Worm (Caenorhabditis elegans) whole organism, L4 larva: Measurements from ENCODE around the gene T22D1.3.

ENCODE experiments used
- F37D6.2 ChIP-seq: sonication (generic microtip); optimal IDR thresholded peaks from 2 replicates; lab custom pipeline; 2016; ENCODE audit warnings: mild to moderate bottlenecking, missing genetic modification characterization, missing compliant biosample characterization
- R02D3.7 ChIP-seq: fragments of 150-350 bp; sonication (generic microtip); optimal IDR thresholded peaks from 3 replicates; lab custom pipeline; 2014; ENCODE audit warnings: missing biosample characterization, missing genetic modification characterization
- Y5F2A.4 ChIP-seq: fragments of 200-800 bp; sonication (Bioruptor generic); optimal IDR thresholded peaks from 2 replicates; lab custom pipeline; 2018; ENCODE audit warnings: mild to moderate bottlenecking, missing genetic modification characterization, missing compliant biosample characterization
- Y75B8A.6 ChIP-seq: fragments of 200-800 bp; sonication (Bioruptor generic); IDR thresholded peaks from 2 replicates; pipeline ENCODE4 v1.3.6; 2022; ENCODE audit warnings: missing genetic modification reagents, missing genetic modification characterization, missing compliant biosample characterization
- ZK337.2 ChIP-seq: fragments of 200-800 bp; sonication (Bioruptor generic); IDR thresholded peaks from 2 replicates; pipeline ENCODE4 v1.3.6; 2022; ENCODE audit warnings: missing genetic modification reagents, missing genetic modification characterization, missing compliant biosample characterization
- aha-1 ChIP-seq: fragments of 150-350 bp; peaks from one replicate; lab custom pipeline; 2014; ENCODE audit warnings: missing biosample characterization, missing genetic modification characterization
- ama-1 ChIP-seq: fragments of 150-350 bp; optimal IDR thresholded peaks from 2 replicates; lab custom pipeline; 2014; ENCODE audit warnings: inconsistent platforms, mixed read lengths
- arid-1 ChIP-seq: fragments of 200-800 bp; sonication (Bioruptor generic); conservative IDR thresholded peaks from 2 replicates; pipeline ENCODE4 v1.3.6; 2022; ENCODE audit warnings: missing genetic modification reagents, missing genetic modification characterization, missing compliant biosample characterization
- ceh-20 ChIP-seq: fragments of 200-800 bp; sonication (Bioruptor generic); IDR thresholded peaks from 2 replicates; pipeline ENCODE4 v1.3.6; 2022; ENCODE audit warnings: missing genetic modification reagents, missing genetic modification characterization, missing compliant biosample characterization
- ceh-32 ChIP-seq: sonication (generic microtip); optimal IDR thresholded peaks from 2 replicates; lab custom pipeline; 2016; ENCODE audit warnings: mild to moderate bottlenecking, missing genetic modification characterization, missing compliant biosample characterization; ENCODE audit not compliant: poor library complexity
- ceh-44 ChIP-seq: fragments of 200-800 bp; sonication (Bioruptor generic); IDR thresholded peaks from 2 replicates; pipeline ENCODE4 v1.3.6; 2022; ENCODE audit warnings: missing genetic modification reagents, missing genetic modification characterization, missing compliant biosample characterization
- ceh-82 ChIP-seq: sonication (generic microtip); optimal IDR thresholded peaks from 2 replicates; lab custom pipeline; 2017; ENCODE audit warnings: missing biosample characterization, missing genetic modification characterization
- ctbp-1 ChIP-seq: fragments of 200-800 bp; sonication (Bioruptor generic); IDR thresholded peaks from 2 replicates; pipeline ENCODE4 v1.3.6; 2022; ENCODE audit warnings: missing genetic modification reagents, missing genetic modification characterization, missing compliant biosample characterization
- daf-16 ChIP-seq, 3 experiments: sonication (generic microtip); optimal IDR thresholded peaks; 2 replicates each; lab custom pipeline; 2016 to 2017; ENCODE audit warnings: missing genetic modification characterization in 3 of 3, missing genetic modification reagents in 3 of 3, mild to moderate bottlenecking in 2 of 3, missing compliant biosample characterization in 2 of 3, missing biosample characterization in 1 of 3, moderate library complexity in 1 of 3
- dmd-6 ChIP-seq: fragments of 200-800 bp; sonication (Bioruptor generic); IDR thresholded peaks from 2 replicates; pipeline ENCODE4 v1.3.6; 2022; ENCODE audit warnings: missing genetic modification reagents, missing genetic modification characterization, missing compliant biosample characterization
- dmd-8 ChIP-seq: fragments of 200-800 bp; sonication (Bioruptor generic); IDR thresholded peaks from 2 replicates; pipeline ENCODE4 v1.3.6; 2022; ENCODE audit warnings: missing genetic modification characterization, missing compliant biosample characterization
- dmd-9 ChIP-seq: fragments of 200-800 bp; sonication (Bioruptor generic); IDR thresholded peaks from 2 replicates; pipeline ENCODE4 v1.3.6; 2022; ENCODE audit warnings: missing genetic modification reagents, missing genetic modification characterization, missing compliant biosample characterization
- dve-1 ChIP-seq: sonication (generic microtip); optimal IDR thresholded peaks from 2 replicates; lab custom pipeline; 2017; ENCODE audit warnings: antibody characterized with exemption, mild to moderate bottlenecking, missing genetic modification characterization, missing compliant biosample characterization; ENCODE audit not compliant: insufficient read depth
- egl-43 ChIP-seq: fragments of 200-800 bp; sonication (Bioruptor generic); IDR thresholded peaks from 2 replicates; pipeline ENCODE4 v1.3.6; 2022; ENCODE audit warnings: missing genetic modification reagents, missing genetic modification characterization, missing compliant biosample characterization
- fkh-10 ChIP-seq: fragments of 150-350 bp; optimal IDR thresholded peaks from 2 replicates; lab custom pipeline; 2014; ENCODE audit warnings: missing biosample characterization, missing genetic modification reagents, missing genetic modification characterization
- fos-1 ChIP-seq: fragments of 150-350 bp; optimal IDR thresholded peaks from 2 replicates; lab custom pipeline; 2014; ENCODE audit warnings: missing biosample characterization, missing genetic modification characterization
- hif-1 ChIP-seq, 2 experiments: sonication (generic microtip); optimal IDR thresholded peaks; 2 replicates each; lab custom pipeline; 2016 to 2017; ENCODE audit warnings: missing compliant biosample characterization in 2 of 2, missing genetic modification characterization in 2 of 2, missing genetic modification reagents in 2 of 2, missing genotype in 2 of 2, mild to moderate bottlenecking in 1 of 2
- hlh-11 ChIP-seq: fragments of 200-800 bp; sonication (Bioruptor generic); optimal IDR thresholded peaks from 2 replicates; lab custom pipeline; 2018; ENCODE audit warnings: mild to moderate bottlenecking, missing genetic modification characterization, missing compliant biosample characterization
- hlh-30 ChIP-seq: sonication (generic microtip); optimal IDR thresholded peaks from 2 replicates; lab custom pipeline; 2017; ENCODE audit warnings: antibody characterized with exemption, mild to moderate bottlenecking, missing genetic modification characterization, missing compliant biosample characterization; ENCODE audit not compliant: insufficient read depth
- hmg-1.1 ChIP-seq: fragments of 200-800 bp; sonication (Bioruptor generic); IDR thresholded peaks from 2 replicates; pipeline ENCODE4 v1.3.6; 2022; ENCODE audit warnings: missing genetic modification reagents, missing genetic modification characterization, missing compliant biosample characterization
- jun-1 ChIP-seq: fragments of 150-350 bp; optimal IDR thresholded peaks from 2 replicates; lab custom pipeline; 2014; ENCODE audit warnings: missing biosample characterization, missing genetic modification reagents, missing genetic modification characterization
- lin-38 ChIP-seq: fragments of 200-800 bp; sonication (Bioruptor generic); IDR thresholded peaks from 2 replicates; pipeline ENCODE4 v1.3.6; 2022; ENCODE audit warnings: missing genetic modification reagents, missing genetic modification characterization, missing compliant biosample characterization
- lsy-2 ChIP-seq, 2 experiments: fragments of 150-350 bp in 1 of 2; sonication (generic microtip) in 1 of 2; optimal IDR thresholded peaks; 2 replicates each; lab custom pipeline; 2014 to 2017; ENCODE audit warnings: missing biosample characterization in 2 of 2, missing genetic modification characterization in 2 of 2
- madf-5 ChIP-seq, 2 experiments: fragments of 200-800 bp; sonication (Bioruptor generic); IDR thresholded peaks; 2 replicates each; pipeline ENCODE4 v1.3.6; 2022; ENCODE audit warnings: missing compliant biosample characterization in 2 of 2, missing genetic modification characterization in 2 of 2
- madf-9 ChIP-seq: fragments of 200-800 bp; sonication (Bioruptor generic); conservative IDR thresholded peaks from 2 replicates; pipeline ENCODE4 v1.3.6; 2022; ENCODE audit warnings: missing genetic modification reagents, missing genetic modification characterization, missing compliant biosample characterization
- mdl-1 ChIP-seq, 2 experiments: fragments of 150-350 bp in 1 of 2; sonication (generic microtip) in 1 of 2; optimal IDR thresholded peaks; 2 replicates each; lab custom pipeline; 2014 to 2017; ENCODE audit warnings: missing biosample characterization in 2 of 2, missing genetic modification characterization in 2 of 2
- mdt-29 ChIP-seq: fragments of 200-800 bp; sonication (Bioruptor generic); IDR thresholded peaks from 2 replicates; pipeline ENCODE4 v1.3.6; 2022; ENCODE audit warnings: missing genetic modification reagents, missing genetic modification characterization, missing compliant biosample characterization
- mep-1 ChIP-seq: fragments of 150-350 bp; sonication (generic microtip); optimal IDR thresholded peaks from 3 replicates; lab custom pipeline; 2014; ENCODE audit warnings: missing biosample characterization, missing genetic modification characterization
- mes-2 ChIP-seq: sonication (generic microtip); optimal IDR thresholded peaks from 2 replicates; lab custom pipeline; 2016; ENCODE audit warnings: missing genotype, mild to moderate bottlenecking, missing genetic modification characterization, missing compliant biosample characterization; ENCODE audit not compliant: poor library complexity, severe bottlenecking
- mxl-2 ChIP-seq: fragments of 200-800 bp; sonication (Bioruptor generic); conservative IDR thresholded peaks from 2 replicates; pipeline ENCODE4 v1.3.6; 2022; ENCODE audit warnings: missing genetic modification reagents, missing genetic modification characterization, missing compliant biosample characterization
- mxl-3 ChIP-seq: fragments of 200-800 bp; sonication (Bioruptor generic); optimal IDR thresholded peaks from 2 replicates; lab custom pipeline; 2018; ENCODE audit warnings: mild to moderate bottlenecking, missing genetic modification characterization, missing compliant biosample characterization
- nhr-10 ChIP-seq: fragments of 150-350 bp; optimal IDR thresholded peaks from 2 replicates; lab custom pipeline; 2014; ENCODE audit warnings: missing biosample characterization, missing genetic modification characterization
- nhr-11 ChIP-seq: fragments of 150-350 bp; optimal IDR thresholded peaks from 2 replicates; lab custom pipeline; 2014; ENCODE audit warnings: missing biosample characterization, missing genetic modification characterization
- nhr-28 ChIP-seq: fragments of 150-350 bp; optimal IDR thresholded peaks from 2 replicates; lab custom pipeline; 2014; ENCODE audit warnings: missing biosample characterization, missing genetic modification characterization
- nhr-41 ChIP-seq: fragments of 200-800 bp; sonication (Bioruptor generic); IDR thresholded peaks from 2 replicates; pipeline ENCODE4 v1.3.6; 2022; ENCODE audit warnings: missing genetic modification reagents, missing genetic modification characterization, missing compliant biosample characterization
- nhr-48 ChIP-seq: sonication (generic microtip); optimal IDR thresholded peaks from 2 replicates; lab custom pipeline; 2016; ENCODE audit warnings: mild to moderate bottlenecking, missing genetic modification characterization, missing compliant biosample characterization
- pha-4 ChIP-seq, 2 experiments: fragments of 150-350 bp in 1 of 2; fragments of 200-800 bp in 1 of 2; sonication (Bioruptor generic) in 1 of 2; IDR thresholded peaks in 1 of 2; optimal IDR thresholded peaks in 1 of 2; 2 replicates each; pipeline versions ENCODE4 v1.3.6 to Lab custom; 2014 to 2022; ENCODE audit warnings: missing genetic modification characterization in 2 of 2, missing genetic modification reagents in 2 of 2, missing biosample characterization in 1 of 2, missing compliant biosample characterization in 1 of 2
- rbr-2 ChIP-seq: sonication (generic microtip); optimal IDR thresholded peaks from 2 replicates; lab custom pipeline; 2016; ENCODE audit warnings: missing genotype, missing genetic modification characterization, missing compliant biosample characterization
- spr-1 ChIP-seq: sonication (generic microtip); optimal IDR thresholded peaks from 2 replicates; lab custom pipeline; 2016; ENCODE audit warnings: mild to moderate bottlenecking, missing genetic modification characterization, missing compliant biosample characterization
- unc-62 ChIP-seq, 3 experiments: fragments of 150-350 bp in 1 of 3; sonication (generic microtip); optimal IDR thresholded peaks in 2 of 3; peaks in 1 of 3; 1 replicate in 1 of 3; 2 replicates in 2 of 3; lab custom pipeline; 2014 to 2017; ENCODE audit warnings: missing biosample characterization in 3 of 3, missing genetic modification characterization in 3 of 3, missing genetic modification reagents in 3 of 3, missing genotype in 1 of 3
- zip-11 ChIP-seq: fragments of 200-800 bp; sonication (Bioruptor generic); IDR thresholded peaks from 2 replicates; pipeline ENCODE4 v1.3.6; 2022; ENCODE audit warnings: missing genetic modification characterization, missing compliant biosample characterization
- ztf-11 ChIP-seq: fragments of 150-350 bp; optimal IDR thresholded peaks from 2 replicates; lab custom pipeline; 2014; ENCODE audit warnings: missing biosample characterization, missing genetic modification characterization

The T22D1.3 gene

DNA sequence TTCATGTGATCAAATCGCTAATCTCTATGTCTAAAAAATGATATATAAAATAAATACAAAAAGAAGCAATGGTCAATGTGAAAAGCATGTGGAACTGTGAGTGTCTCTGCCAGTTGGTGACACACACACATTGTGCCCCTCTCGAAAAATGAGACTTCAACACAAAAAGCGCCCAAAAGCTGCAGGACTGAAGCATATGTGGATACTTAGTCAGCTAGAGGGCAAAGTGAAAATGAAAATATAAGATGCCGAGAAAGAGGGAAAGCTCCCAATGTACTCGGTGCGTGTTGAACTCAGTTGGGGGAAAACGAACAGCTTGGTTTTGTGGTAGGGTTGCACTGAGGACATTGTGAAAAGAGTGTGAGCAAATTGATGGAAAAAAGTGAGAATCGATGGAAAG is 32.2 kb upstream of the T22D1.3 start:
- no peak for TF ChIP-seq mxl-3 (GFP tag; lab: Kevin White, UChicago)
- no peak for TF ChIP-seq dmd-8 (GFP tag; lab: Robert Waterston, UW)
- TF ChIP-seq hlh-11 (tag; lab: Kevin White, UChicago) = peak; percentile 85
- TF ChIP-seq lin-38 = 0 out of 2 replicates have a peak, but pooled peaks have one; percentile 10
- peak; percentile 49 to 73 for TF ChIP-seq lsy-2 (tag; optimal IDR thresholded peaks at IDR 0.05; lab: Kevin White, UChicago)
- peak; percentile 12 for TF ChIP-seq dve-1 (tag; lab: Kevin White, UChicago)
- no peak for TF ChIP-seq R02D3.7 (tag; lab: Kevin White, UChicago)
- peak; percentile 14 for TF ChIP-seq fkh-10 (GFP tag; lab: Kevin White, UChicago)
- TF ChIP-seq ceh-20 (GFP tag; lab: Robert Waterston, UW) = 0 out of 2 replicates have a peak, but pooled peaks have one; percentile 63
- no peak for TF ChIP-seq ceh-44 (GFP tag; lab: Robert Waterston, UW)
- peak in 1 of 2 experiments; percentile 53 for TF ChIP-seq mdl-1 (tag; optimal IDR thresholded peaks at IDR 0.05; lab: Kevin White, UChicago)
- peak in 1 of 2 experiments; percentile 60 for TF ChIP-seq hif-1 (tag; optimal IDR thresholded peaks at IDR 0.05; lab: Kevin White, UChicago)
- peak; percentile 7; the same call in 1 of the 2 replicates for TF ChIP-seq pha-4 (GFP tag; IDR thresholded peaks at IDR 0.05; lab: Robert Waterston, UW)
- peak; percentile 38 for TF ChIP-seq pha-4 (tag; optimal IDR thresholded peaks at IDR 0.05; lab: Kevin White, UChicago)
- TF ChIP-seq mep-1 (tag; lab: Kevin White, UChicago) = peak; percentile 69
- no peak for TF ChIP-seq egl-43 (GFP tag; lab: Robert Waterston, UW)
- TF ChIP-seq daf-16 (GFP tag; optimal IDR thresholded peaks at IDR 0.05; lab: Kevin White, UChicago) = peak in 1 of 2 experiments; percentile 54
- no peak for TF ChIP-seq daf-16 (tag; optimal IDR thresholded peaks at IDR 0.05; lab: Kevin White, UChicago)
- peak; percentile 66 for TF ChIP-seq rbr-2
- TF ChIP-seq zip-11 = no peak
- TF ChIP-seq hmg-1.1 = peak; percentile 48; the same call in 1 of the 2 replicates
- peak; percentile 62 for TF ChIP-seq hlh-30
- TF ChIP-seq dmd-6 = peak; percentile 77
- no peak for TF ChIP-seq arid-1
- no peak for TF ChIP-seq dmd-9 (GFP tag; lab: Robert Waterston, UW)
- TF ChIP-seq nhr-11 (tag; lab: Kevin White, UChicago) = peak; percentile 55
- TF ChIP-seq mes-2 (tag; lab: Kevin White, UChicago) = peak; percentile 31
- peak; percentile 36; the same call in 1 of the 2 replicates for TF ChIP-seq ctbp-1 (GFP tag; lab: Robert Waterston, UW)
- peak; percentile 47 for TF ChIP-seq nhr-28 (tag; lab: Kevin White, UChicago)
- TF ChIP-seq F37D6.2 = peak; percentile 55
- TF ChIP-seq fos-1 (tag; lab: Kevin White, UChicago) = no peak
- TF ChIP-seq nhr-48 (tag; lab: Kevin White, UChicago) = peak; percentile 98
- TF ChIP-seq spr-1 (tag; lab: Kevin White, UChicago) = no peak
- TF ChIP-seq mxl-2 (GFP tag; lab: Robert Waterston, UW) = peak; percentile 85
- TF ChIP-seq aha-1 = no peak
- 0 out of 2 replicates have a peak, but pooled peaks have one; percentile 11 for TF ChIP-seq madf-9 (GFP tag; lab: Robert Waterston, UW)

ce11 chrIV:6883342-6883741 is 30.0 kb upstream of the T22D1.3 start, which contains the start of gene tre-2:
Gene tre-2, minus strand, starts transcription at chrIV:6883442.
- TF ChIP-seq nhr-10 (no peak), ztf-11 (tag; lab: Kevin White, UChicago) (no peak), ceh-32 (tag; lab: Kevin White, UChicago) (no peak), dmd-9 (GFP tag; lab: Robert Waterston, UW) (no peak), mep-1 (tag; lab: Kevin White, UChicago) (no peak), mxl-2 (GFP tag; lab: Robert Waterston, UW) (no peak), jun-1 (tag; lab: Kevin White, UChicago) (no peak), ama-1 (lab: Kevin White, UChicago) (no peak), fos-1 (tag; lab: Kevin White, UChicago) (no peak), madf-5 (GFP tag; IDR thresholded peaks at IDR 0.05; lab: Robert Waterston, UW) (no peak), ZK337.2 (GFP tag; lab: Robert Waterston, UW) (no peak), Y5F2A.4 (GFP tag; lab: Kevin White, UChicago) (no peak), nhr-41 (GFP tag; lab: Robert Waterston, UW) (no peak), mdt-29 (GFP tag; lab: Robert Waterston, UW) (no peak), Y75B8A.6 (GFP tag; lab: Robert Waterston, UW) (no peak), ceh-82 (tag; lab: Kevin White, UChicago) (no peak), unc-62 (GFP tag; optimal IDR thresholded peaks at IDR 0.05 in 1 of 2; lab: Kevin White, UChicago) (no peak), unc-62 (tag; optimal IDR thresholded peaks at IDR 0.05; lab: Kevin White, UChicago) (no peak)
